Worm (Caenorhabditis elegans): ENCODE results near the gene C29F5.8.

C29F5.8 gene

DNA sequence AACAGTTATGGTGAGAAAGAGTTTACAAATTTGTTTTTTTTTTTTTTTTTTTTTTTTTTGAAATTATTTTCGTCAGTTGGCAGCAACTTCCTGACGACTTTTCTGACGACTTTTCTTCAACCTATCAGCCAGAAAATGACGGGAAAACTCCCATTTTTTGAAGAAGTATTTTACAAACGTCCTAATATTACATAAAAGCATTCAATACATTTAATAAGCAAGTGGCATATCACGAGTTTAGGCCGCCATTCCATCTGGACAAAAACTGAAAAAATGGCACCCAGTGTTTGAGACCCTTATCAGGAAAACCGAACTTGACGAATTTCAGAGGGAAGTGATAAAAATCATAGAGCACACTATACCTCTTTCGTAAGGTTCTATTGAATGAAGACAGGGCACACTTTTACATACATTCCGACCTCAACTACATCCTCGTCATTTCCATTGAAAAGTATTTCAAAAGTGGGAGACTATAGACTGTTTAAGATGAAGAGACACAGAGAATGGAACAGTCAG is 28.6 kb downstream of the C29F5.8 start:
- TF ChIP-seq tra-4 (tag; optimal IDR thresholded peaks at IDR 0.05) (no peak), B0310.2 (tag; optimal IDR thresholded peaks at IDR 0.05) (no peak), ama-1 (optimal IDR thresholded peaks at IDR 0.05) (no peak), tbx-11 (GFP tag; IDR thresholded peaks at IDR 0.05) (no peak), ceh-36 (tag; optimal IDR thresholded peaks at IDR 0.05) (no peak), flt-1 (GFP tag; IDR thresholded peaks at IDR 0.05) (no peak), ets-7 (tag; optimal IDR thresholded peaks at IDR 0.05) (no peak), hmbx-1 (tag; optimal IDR thresholded peaks at IDR 0.05) (no peak), pes-1 (GFP tag; IDR thresholded peaks at IDR 0.05) (no peak), tbx-37 (GFP tag; conservative IDR thresholded peaks at IDR 0.05) (no peak), aly-1 (tag; optimal IDR thresholded peaks at IDR 0.05) (no peak), ceh-13 (GFP tag; optimal IDR thresholded peaks at IDR 0.05) (no peak), hnd-1 (tag; optimal IDR thresholded peaks at IDR 0.05) (no peak), hmg-4 (GFP tag; optimal IDR thresholded peaks at IDR 0.05) (no peak), F13C5.2 (tag; optimal IDR thresholded peaks at IDR 0.05) (no peak), sea-1 (GFP tag; conservative IDR thresholded peaks at IDR 0.05) (no peak), scrt-1 (GFP tag; IDR thresholded peaks at IDR 0.05) (no peak)

DNA sequence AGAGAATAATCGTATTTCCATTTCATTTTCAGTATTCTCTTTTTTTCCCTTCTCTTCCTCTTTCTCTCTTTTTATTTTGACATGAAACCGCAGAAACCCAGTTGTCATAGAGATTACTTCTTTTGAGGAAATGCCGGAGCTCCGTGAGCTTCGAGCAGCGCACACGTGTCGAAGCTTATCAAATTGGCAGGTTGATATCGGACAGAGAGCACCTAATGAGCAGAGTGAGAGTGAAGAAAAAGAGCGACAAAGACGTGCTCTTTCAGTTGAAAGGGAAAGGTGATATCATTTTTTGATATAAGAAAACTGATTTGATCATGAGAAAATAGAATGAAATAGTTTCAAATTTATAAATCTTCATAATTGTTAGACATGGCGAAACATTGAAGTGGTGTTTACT is 29.1 kb downstream of the C29F5.8 start, which contains the start of gene C32D5.14:
Gene C32D5.14, plus strand, starts transcription at position 131 of the 400 bp plus-strand sequence.
- TF ChIP-seq flt-1 (GFP tag; IDR thresholded peaks at IDR 0.05) (no peak), hmg-4 (GFP tag; optimal IDR thresholded peaks at IDR 0.05) (no peak), ama-1 (optimal IDR thresholded peaks at IDR 0.05) (no peak), tbx-11 (GFP tag; IDR thresholded peaks at IDR 0.05) (no peak), sea-1 (GFP tag; conservative IDR thresholded peaks at IDR 0.05) (no peak)

DNA sequence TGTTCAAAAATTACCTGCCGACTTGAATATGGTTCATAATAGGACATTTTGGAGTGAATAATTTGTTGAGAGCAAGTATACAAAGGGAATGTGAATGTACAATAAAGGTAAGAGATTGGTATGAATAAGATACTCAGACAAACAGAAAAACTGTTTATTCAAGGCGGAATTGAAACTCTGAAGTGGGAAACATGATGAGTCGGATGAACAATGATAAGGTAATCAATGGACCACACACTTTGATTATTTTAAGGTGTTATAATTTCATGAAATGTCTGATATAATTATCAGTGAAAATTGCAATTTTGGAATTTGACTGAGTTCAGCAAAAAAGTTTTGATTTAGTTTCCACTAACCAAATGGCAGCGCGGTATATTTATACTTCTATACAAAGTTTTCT is 33.3 kb downstream of the C29F5.8 start:
- TF ChIP-seq B0310.2 (tag; optimal IDR thresholded peaks at IDR 0.05) (no peak), ets-7 (tag; optimal IDR thresholded peaks at IDR 0.05) (no peak), pes-1 (GFP tag; IDR thresholded peaks at IDR 0.05) (no peak), flt-1 (GFP tag; IDR thresholded peaks at IDR 0.05) (no peak)

- TF ChIP-seq ets-7 (tag; optimal IDR thresholded peaks at IDR 0.05) (no peak), ama-1 (optimal IDR thresholded peaks at IDR 0.05) (no peak), tra-4 (tag; optimal IDR thresholded peaks at IDR 0.05) (no peak), hmg-4 (GFP tag; optimal IDR thresholded peaks at IDR 0.05) (no peak), ceh-13 (GFP tag; optimal IDR thresholded peaks at IDR 0.05) (no peak), flt-1 (GFP tag; IDR thresholded peaks at IDR 0.05) (no peak), F13C5.2 (tag; optimal IDR thresholded peaks at IDR 0.05) (no peak), ceh-36 (tag; optimal IDR thresholded peaks at IDR 0.05) (no peak), sea-1 (GFP tag; conservative IDR thresholded peaks at IDR 0.05) (no peak), hnd-1 (tag; optimal IDR thresholded peaks at IDR 0.05) (no peak), aly-1 (tag; optimal IDR thresholded peaks at IDR 0.05) (no peak), tbx-37 (GFP tag; conservative IDR thresholded peaks at IDR 0.05) (no peak)
Measured at ce11 chrII:6339948-6340347, 33.7 kb downstream of the C29F5.8 start, which contains the start of gene C32D5.7. Gene C32D5.7 (minus strand): TSS chrII:6340048.

DNA sequence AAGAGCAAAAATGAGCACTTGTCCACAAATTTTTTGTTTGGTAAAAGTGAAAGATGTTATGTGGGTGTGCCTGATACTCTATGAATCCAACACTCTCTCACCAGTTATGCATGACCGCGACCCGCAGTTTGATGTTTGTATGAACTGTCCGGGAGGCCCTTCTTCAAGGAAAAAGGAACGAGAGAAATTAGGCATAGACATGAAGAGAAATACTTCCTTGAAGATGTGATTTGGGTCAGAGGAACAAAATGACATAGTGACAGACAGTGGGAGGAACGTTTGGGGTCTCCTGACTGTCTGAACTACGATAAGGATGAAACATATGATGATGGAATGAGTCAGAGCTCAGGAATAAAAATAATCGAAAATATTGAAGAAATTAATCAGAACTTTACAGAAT is 34.9 kb downstream of the C29F5.8 start:
- no peak for TF ChIP-seq tra-4 (tag; optimal IDR thresholded peaks at IDR 0.05)
- TF ChIP-seq F13C5.2 (tag; optimal IDR thresholded peaks at IDR 0.05): no peak
- no peak for TF ChIP-seq flt-1 (GFP tag; IDR thresholded peaks at IDR 0.05)
- no peak for TF ChIP-seq hmbx-1 (tag; optimal IDR thresholded peaks at IDR 0.05)
- TF ChIP-seq ets-7 (tag; optimal IDR thresholded peaks at IDR 0.05): no peak
- TF ChIP-seq aly-1 (tag; optimal IDR thresholded peaks at IDR 0.05): no peak
- no peak for TF ChIP-seq tbx-37 (GFP tag; conservative IDR thresholded peaks at IDR 0.05)
- TF ChIP-seq pes-1 (GFP tag; IDR thresholded peaks at IDR 0.05): no peak
- no peak for TF ChIP-seq B0310.2 (tag; optimal IDR thresholded peaks at IDR 0.05)
- no peak for TF ChIP-seq ceh-36 (tag; optimal IDR thresholded peaks at IDR 0.05)
- TF ChIP-seq hnd-1 (tag; optimal IDR thresholded peaks at IDR 0.05): no peak
- TF ChIP-seq tbx-11 (GFP tag; IDR thresholded peaks at IDR 0.05): no peak
- no peak for TF ChIP-seq scrt-1 (GFP tag; IDR thresholded peaks at IDR 0.05)
- no peak for TF ChIP-seq sea-1 (GFP tag; conservative IDR thresholded peaks at IDR 0.05)
- no peak for TF ChIP-seq hmg-4 (GFP tag; optimal IDR thresholded peaks at IDR 0.05)
- TF ChIP-seq ceh-13 (GFP tag; optimal IDR thresholded peaks at IDR 0.05): no peak
- TF ChIP-seq ama-1 (optimal IDR thresholded peaks at IDR 0.05): no peak

DNA sequence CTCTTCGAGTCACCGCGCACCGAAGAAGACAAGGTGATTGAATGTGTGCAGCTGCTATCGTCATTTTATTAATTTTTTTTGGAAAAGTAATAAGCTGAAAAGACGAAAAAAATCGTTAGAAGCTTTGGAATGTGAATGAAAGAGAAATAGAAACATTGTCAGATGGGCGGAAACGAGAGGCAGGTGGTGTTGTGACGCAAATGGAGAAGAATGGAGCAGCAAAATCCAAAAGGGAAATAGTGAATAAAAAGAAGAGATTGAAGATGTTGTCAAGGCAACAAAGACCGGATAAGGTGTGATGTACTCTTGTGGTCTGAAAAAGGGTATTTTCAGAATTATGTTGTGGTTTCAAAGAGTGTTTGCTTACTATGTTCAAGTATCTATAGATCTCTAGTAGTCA is 36.2 kb downstream of the C29F5.8 start:
- TF ChIP-seq tbx-11 (GFP tag; IDR thresholded peaks at IDR 0.05): no peak
- no peak for TF ChIP-seq ets-7 (tag; optimal IDR thresholded peaks at IDR 0.05)
- no peak for TF ChIP-seq F13C5.2 (tag; optimal IDR thresholded peaks at IDR 0.05)
- no peak for TF ChIP-seq ama-1 (optimal IDR thresholded peaks at IDR 0.05)
- no peak for TF ChIP-seq B0310.2 (tag; optimal IDR thresholded peaks at IDR 0.05)
- no peak for TF ChIP-seq sea-1 (GFP tag; conservative IDR thresholded peaks at IDR 0.05)
- no peak for TF ChIP-seq pes-1 (GFP tag; IDR thresholded peaks at IDR 0.05)
- TF ChIP-seq hnd-1 (tag; optimal IDR thresholded peaks at IDR 0.05): no peak
- TF ChIP-seq hmg-4 (GFP tag; optimal IDR thresholded peaks at IDR 0.05): no peak
- TF ChIP-seq aly-1 (tag; optimal IDR thresholded peaks at IDR 0.05): no peak
- TF ChIP-seq tbx-37 (GFP tag; conservative IDR thresholded peaks at IDR 0.05): no peak
- no peak for TF ChIP-seq scrt-1 (GFP tag; IDR thresholded peaks at IDR 0.05)
- TF ChIP-seq tra-4 (tag; optimal IDR thresholded peaks at IDR 0.05): no peak
- TF ChIP-seq flt-1 (GFP tag; IDR thresholded peaks at IDR 0.05): no peak
- no peak for TF ChIP-seq ceh-13 (GFP tag; optimal IDR thresholded peaks at IDR 0.05)
- no peak for TF ChIP-seq ceh-36 (tag; optimal IDR thresholded peaks at IDR 0.05)
- no peak for TF ChIP-seq hmbx-1 (tag; optimal IDR thresholded peaks at IDR 0.05)

DNA sequence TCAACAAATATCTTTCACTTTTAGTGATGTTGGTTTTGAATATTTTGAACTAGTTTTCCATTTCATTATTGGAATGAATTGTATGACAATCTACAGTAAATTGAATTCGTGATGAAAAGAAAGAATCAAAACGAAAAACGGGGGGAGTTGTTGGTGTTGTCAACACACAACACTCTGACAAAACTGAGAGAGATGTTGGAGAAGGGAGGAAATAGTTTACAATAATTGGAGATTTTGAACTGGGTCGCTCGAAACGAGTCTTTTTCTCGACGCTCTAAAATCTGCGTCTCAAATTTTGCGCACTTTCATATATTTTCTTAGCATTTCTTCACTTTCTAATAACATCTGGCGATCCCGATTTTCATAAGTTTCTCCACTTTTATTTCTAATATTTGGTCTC is 37.7 kb downstream of the C29F5.8 start, which contains the start of gene txt-18:
Gene txt-18, plus strand, starts transcription at position 180 of the 400 bp plus-strand sequence.
- TF ChIP-seq tbx-11 (GFP tag; IDR thresholded peaks at IDR 0.05) (no peak), ama-1 (optimal IDR thresholded peaks at IDR 0.05) (no peak), B0310.2 (tag; optimal IDR thresholded peaks at IDR 0.05) (no peak), aly-1 (tag; optimal IDR thresholded peaks at IDR 0.05) (no peak), sea-1 (GFP tag; conservative IDR thresholded peaks at IDR 0.05) (no peak), scrt-1 (GFP tag; IDR thresholded peaks at IDR 0.05) (no peak), hmbx-1 (tag; optimal IDR thresholded peaks at IDR 0.05) (no peak), tra-4 (tag; optimal IDR thresholded peaks at IDR 0.05) (no peak), hmg-4 (GFP tag; optimal IDR thresholded peaks at IDR 0.05) (no peak), ceh-13 (GFP tag; optimal IDR thresholded peaks at IDR 0.05) (no peak)

Data from whole organism, early embryonic.